Fruit fly (Drosophila melanogaster): ENCODE results near the gene aub.

dm6 chr2L:11001376-11002122 lies at the start of gene aub, which contains the start of gene lectin-33A:
- no peak for TF ChIP-seq h (optimal IDR thresholded peaks at IDR 0.05)
- no peak for TF ChIP-seq psq (optimal IDR thresholded peaks at IDR 0.05)
- TF ChIP-seq insv (optimal IDR thresholded peaks at IDR 0.05): no peak
- no peak for TF ChIP-seq Sin3A (optimal IDR thresholded peaks at IDR 0.05)
- no peak for TF ChIP-seq ttk (optimal IDR thresholded peaks at IDR 0.05)
